Fruit fly (Drosophila melanogaster) whole organism, prepupa: ENCODE results near the gene FER.
A peak's percentile ranks its signal among the peaks of the same experiment; 100 is the strongest.

Source experiments
- CG10631 ChIP-seq: fragments of 200-800 bp; sonication (Bioruptor generic); optimal IDR thresholded peaks from 2 replicates; lab custom pipeline; 2016; ENCODE audit warnings: missing biosample characterization, missing genetic modification characterization
- CG10669 ChIP-seq: fragments of 200-800 bp; sonication (Bioruptor generic); optimal IDR thresholded peaks from 3 replicates; lab custom pipeline; 2018; ENCODE audit warnings: missing biosample characterization, mild to moderate bottlenecking, missing genetic modification characterization, moderate library complexity
- CG11294 ChIP-seq: fragments of 200-800 bp; sonication (Bioruptor generic); IDR thresholded peaks from 2 replicates; pipeline ENCODE4 v1.3.6; 2022; ENCODE audit warnings: missing biosample characterization, missing genetic modification characterization
- CG11762 ChIP-seq: fragments of 200-800 bp; sonication (Bioruptor generic); optimal IDR thresholded peaks from 3 replicates; lab custom pipeline; 2016; ENCODE audit warnings: missing biosample characterization, missing genetic modification characterization; ENCODE audit not compliant: insufficient read depth
- CG11902 ChIP-seq: fragments of 200-800 bp; sonication (Bioruptor generic); optimal IDR thresholded peaks from 3 replicates; lab custom pipeline; 2016; ENCODE audit warnings: missing biosample characterization, missing genetic modification characterization
- CG15336 ChIP-seq: fragments of 200-800 bp; sonication (Bioruptor generic); IDR thresholded peaks from 2 replicates; pipeline ENCODE4 v1.3.6; 2022; ENCODE audit warnings: missing biosample characterization, missing genetic modification characterization
- CG16779 ChIP-seq: fragments of 200-800 bp; sonication (Bioruptor generic); optimal IDR thresholded peaks from 3 replicates; lab custom pipeline; 2017; ENCODE audit warnings: missing biosample characterization, mild to moderate bottlenecking, missing genetic modification characterization
- CG3032 ChIP-seq: fragments of 200-800 bp; optimal IDR thresholded peaks from 2 replicates; lab custom pipeline; 2019; ENCODE audit warnings: missing biosample characterization, mild to moderate bottlenecking, missing genetic modification characterization, moderate library complexity
- CG31627 ChIP-seq: fragments of 200-800 bp; sonication (Bioruptor generic); optimal IDR thresholded peaks from 3 replicates; lab custom pipeline; 2016; ENCODE audit warnings: missing biosample characterization, missing genetic modification characterization
- CG32006 ChIP-seq: fragments of 200-800 bp; sonication (Bioruptor generic); optimal IDR thresholded peaks from 3 replicates; lab custom pipeline; 2017; ENCODE audit warnings: missing biosample characterization, mild to moderate bottlenecking, missing genetic modification characterization
- CG34406 ChIP-seq: fragments of 200-800 bp; sonication (Bioruptor generic); optimal IDR thresholded peaks from 3 replicates; lab custom pipeline; 2016; ENCODE audit warnings: missing biosample characterization, missing genetic modification characterization
- CG3919 ChIP-seq: fragments of 200-800 bp; sonication (Bioruptor generic); optimal IDR thresholded peaks from 3 replicates; lab custom pipeline; 2016; ENCODE audit warnings: missing biosample characterization, missing genetic modification characterization
- CG4318 ChIP-seq: fragments of 200-800 bp; sonication (Bioruptor generic); optimal IDR thresholded peaks from 3 replicates; lab custom pipeline; 2017; ENCODE audit warnings: missing biosample characterization, mild to moderate bottlenecking, missing genetic modification characterization
- CG6163 ChIP-seq: fragments of 200-800 bp; sonication (Bioruptor generic); IDR thresholded peaks from 3 replicates; pipeline ENCODE4 v1.3.6; 2022; ENCODE audit warnings: missing biosample characterization, missing genetic modification characterization
- CG6792 ChIP-seq: fragments of 200-800 bp; sonication (Bioruptor generic); optimal IDR thresholded peaks from 3 replicates; lab custom pipeline; 2016; ENCODE audit warnings: missing biosample characterization, missing genetic modification characterization
- CG6808 ChIP-seq: fragments of 200-800 bp; sonication (Bioruptor generic); optimal IDR thresholded peaks from 3 replicates; lab custom pipeline; 2017; ENCODE audit warnings: missing biosample characterization, missing genetic modification characterization, mild to moderate bottlenecking, moderate library complexity, missing genetic modification reagents
- CG6854 ChIP-seq: fragments of 200-800 bp; sonication (Bioruptor generic); optimal IDR thresholded peaks from 2 replicates; lab custom pipeline; 2017; ENCODE audit warnings: missing biosample characterization, mild to moderate bottlenecking, missing genetic modification characterization
- CG7368 ChIP-seq: fragments of 200-800 bp; sonication (Bioruptor generic); optimal IDR thresholded peaks from 3 replicates; lab custom pipeline; 2016; ENCODE audit warnings: missing biosample characterization, missing genetic modification characterization
- CG8319 ChIP-seq: fragments of 200-800 bp; sonication (Bioruptor generic); optimal IDR thresholded peaks from 3 replicates; lab custom pipeline; 2016; ENCODE audit warnings: missing biosample characterization, missing genetic modification characterization
- CG8632 ChIP-seq: fragments of 200-800 bp; sonication (Bioruptor generic); optimal IDR thresholded peaks from 3 replicates; lab custom pipeline; 2016; ENCODE audit warnings: missing biosample characterization, missing genetic modification characterization
- CG9139 ChIP-seq: fragments of 200-800 bp; sonication (Bioruptor generic); optimal IDR thresholded peaks from 3 replicates; lab custom pipeline; 2017; ENCODE audit warnings: missing biosample characterization, mild to moderate bottlenecking, missing genetic modification characterization
- Eip75B ChIP-seq: fragments of 200-800 bp; sonication (Bioruptor generic); optimal IDR thresholded peaks from 3 replicates; lab custom pipeline; 2016; ENCODE audit warnings: missing biosample characterization, missing genetic modification characterization
- Eip93F ChIP-seq: fragments of 200-800 bp; sonication (Bioruptor generic); optimal IDR thresholded peaks from 2 replicates; lab custom pipeline; 2016; ENCODE audit warnings: missing biosample characterization, mild to moderate bottlenecking, missing genetic modification characterization
- Ets21C ChIP-seq: fragments of 200-800 bp; sonication (Bioruptor generic); optimal IDR thresholded peaks from 3 replicates; lab custom pipeline; 2016; ENCODE audit warnings: missing biosample characterization, missing genetic modification characterization
- Ets96B ChIP-seq: fragments of 200-800 bp; optimal IDR thresholded peaks from 2 replicates; lab custom pipeline; 2019; ENCODE audit warnings: missing biosample characterization, mild to moderate bottlenecking, missing genetic modification characterization, moderate library complexity
- Gug ChIP-seq: fragments of 200-800 bp; sonication (Bioruptor generic); IDR thresholded peaks from 2 replicates; pipeline ENCODE4 v1.3.6; 2022; ENCODE audit warnings: missing biosample characterization, missing genetic modification characterization
- Hr38 ChIP-seq: sonication (Bioruptor generic); optimal IDR thresholded peaks from 2 replicates; lab custom pipeline; 2016; ENCODE audit warnings: missing biosample characterization, missing genetic modification characterization
- Hr39 ChIP-seq: fragments of 200-800 bp; sonication (Bioruptor generic); optimal IDR thresholded peaks from 2 replicates; lab custom pipeline; 2016; ENCODE audit warnings: missing biosample characterization, missing genetic modification characterization
- Hr4 ChIP-seq: fragments of 200-800 bp; sonication (Bioruptor generic); optimal IDR thresholded peaks from 3 replicates; lab custom pipeline; 2016; ENCODE audit warnings: missing biosample characterization, missing genetic modification characterization
- OdsH ChIP-seq: fragments of 200-800 bp; sonication (Bioruptor generic); optimal IDR thresholded peaks from 3 replicates; lab custom pipeline; 2016; ENCODE audit warnings: missing biosample characterization, missing genetic modification characterization
- Smox ChIP-seq: fragments of 200-800 bp; sonication (Bioruptor generic); optimal IDR thresholded peaks from 3 replicates; lab custom pipeline; 2016; ENCODE audit warnings: missing biosample characterization, missing genetic modification characterization
- Sox102F ChIP-seq: fragments of 200-800 bp; sonication (Bioruptor generic); optimal IDR thresholded peaks from 2 replicates; lab custom pipeline; 2016; ENCODE audit warnings: missing biosample characterization, mild to moderate bottlenecking, missing genetic modification characterization
- Sox14 ChIP-seq: fragments of 200-800 bp; sonication (Bioruptor generic); optimal IDR thresholded peaks from 3 replicates; lab custom pipeline; 2016; ENCODE audit warnings: missing biosample characterization, missing genetic modification characterization
- Sox15 ChIP-seq: fragments of 200-800 bp; sonication (Bioruptor generic); optimal IDR thresholded peaks from 3 replicates; lab custom pipeline; 2016; ENCODE audit warnings: missing biosample characterization, missing genetic modification characterization
- achi ChIP-seq: fragments of 200-800 bp; sonication (Bioruptor generic); optimal IDR thresholded peaks from 3 replicates; lab custom pipeline; 2016; ENCODE audit warnings: missing biosample characterization, missing genetic modification characterization
- acj6 ChIP-seq: fragments of 200-800 bp; sonication (Bioruptor generic); optimal IDR thresholded peaks from 3 replicates; lab custom pipeline; 2016; ENCODE audit warnings: missing biosample characterization, missing genetic modification characterization
- cyc ChIP-seq: fragments of 200-800 bp; sonication (Bioruptor generic); optimal IDR thresholded peaks from 3 replicates; lab custom pipeline; 2016; ENCODE audit warnings: missing biosample characterization, missing genetic modification characterization
- dac ChIP-seq: fragments of 200-800 bp; sonication (Bioruptor generic); optimal IDR thresholded peaks from 2 replicates; lab custom pipeline; 2017; ENCODE audit warnings: missing biosample characterization, mild to moderate bottlenecking, missing genetic modification characterization
- dsx ChIP-seq: fragments of 200-800 bp; optimal IDR thresholded peaks from 3 replicates; lab custom pipeline; 2019; ENCODE audit warnings: missing biosample characterization, mild to moderate bottlenecking, missing genetic modification characterization, moderate library complexity; ENCODE audit not compliant: poor library complexity, severe bottlenecking
- eg ChIP-seq: fragments of 200-800 bp; sonication (Bioruptor generic); IDR thresholded peaks from 3 replicates; pipeline ENCODE4 v1.3.6; 2022; ENCODE audit warnings: missing biosample characterization, missing genetic modification characterization
- esn ChIP-seq: fragments of 200-800 bp; sonication (Bioruptor generic); optimal IDR thresholded peaks from 2 replicates; lab custom pipeline; 2016; ENCODE audit warnings: missing biosample characterization, mild to moderate bottlenecking, missing genetic modification characterization, moderate library complexity
- fd59A ChIP-seq: fragments of 200-800 bp; sonication (Bioruptor generic); optimal IDR thresholded peaks from 2 replicates; lab custom pipeline; 2017; ENCODE audit warnings: missing biosample characterization, mild to moderate bottlenecking, missing genetic modification characterization, missing genetic modification reagents
- fkh ChIP-seq: fragments of 200-800 bp; sonication (Bioruptor generic); optimal IDR thresholded peaks from 3 replicates; lab custom pipeline; 2017; ENCODE audit warnings: missing biosample characterization, mild to moderate bottlenecking, missing genetic modification characterization, moderate library complexity
- lz ChIP-seq: fragments of 200-800 bp; sonication (Bioruptor generic); optimal IDR thresholded peaks from 3 replicates; lab custom pipeline; 2016; ENCODE audit warnings: missing biosample characterization, missing genetic modification characterization
- net ChIP-seq: fragments of 200-800 bp; sonication (Bioruptor generic); optimal IDR thresholded peaks from 3 replicates; lab custom pipeline; 2016; ENCODE audit warnings: missing biosample characterization, missing genetic modification characterization
- pdm3 ChIP-seq: fragments of 200-800 bp; sonication (Bioruptor generic); optimal IDR thresholded peaks from 3 replicates; lab custom pipeline; 2016; ENCODE audit warnings: missing biosample characterization, missing genetic modification characterization
- ss ChIP-seq, 2 experiments: fragments of 200-800 bp; sonication (Bioruptor generic); optimal IDR thresholded peaks; 2 replicates in 1 of 2; 3 replicates in 1 of 2; lab custom pipeline; 2017 to 2018; ENCODE audit warnings: mild to moderate bottlenecking in 2 of 2, missing biosample characterization in 2 of 2, missing genetic modification characterization in 2 of 2, moderate library complexity in 1 of 2
- svp ChIP-seq: fragments of 200-800 bp; sonication (Bioruptor generic); peaks from one replicate; lab custom pipeline; 2016; ENCODE audit warnings: missing biosample characterization, missing genetic modification characterization
- topi ChIP-seq: fragments of 200-800 bp; sonication (Bioruptor generic); optimal IDR thresholded peaks from 3 replicates; lab custom pipeline; 2016; ENCODE audit warnings: missing biosample characterization, missing genetic modification characterization
- vri ChIP-seq: fragments of 200-800 bp; sonication (Bioruptor generic); optimal IDR thresholded peaks from 3 replicates; lab custom pipeline; 2016; ENCODE audit warnings: missing biosample characterization, mild to moderate bottlenecking, missing genetic modification characterization

Gene FER

dm6 chr3R:9430344-9431253 lies 36.3 kb upstream of the FER start:
- TF ChIP-seq pdm3 (GFP tag; lab: Kevin White, UChicago) (peak; percentile 2), CG34406 (GFP tag; lab: Kevin White, UChicago) (no peak), CG32006 (peak; percentile 53), CG10631 (GFP tag; lab: Kevin White, UChicago) (peak; percentile 7), Ets21C (GFP tag; lab: Kevin White, UChicago) (no peak), Eip93F (GFP tag; lab: Kevin White, UChicago) (no peak), CG4318 (GFP tag; lab: Kevin White, UChicago) (no peak), CG11902 (GFP tag; lab: Kevin White, UChicago) (no peak), OdsH (GFP tag; lab: Kevin White, UChicago) (peak; percentile 27), CG11294 (no peak), CG16779 (tag; lab: Kevin White, UChicago) (no peak), acj6 (GFP tag; lab: Kevin White, UChicago) (no peak), Hr38 (GFP tag; lab: Kevin White, UChicago) (no peak), CG3032 (tag; lab: Kevin White, UChicago) (no peak), esn (no peak), CG15336 (peak; percentile 56), CG6163 (0 out of 3 replicates have a peak, but pooled peaks have one; percentile 10), Sox15 (GFP tag; lab: Kevin White, UChicago) (no peak), Eip75B (GFP tag; lab: Kevin White, UChicago) (no peak), Hr4 (peak; percentile 50), fkh (GFP tag; lab: Kevin White, UChicago) (peak; percentile 10), dsx (no peak), Smox (GFP tag; lab: Kevin White, UChicago) (no peak), CG8632 (no peak), Gug (GFP tag; lab: Robert Waterston, UW) (peak; percentile 26; the same call in 1 of the 2 replicates), CG8319 (GFP tag; lab: Kevin White, UChicago) (no peak), Hr39 (GFP tag; lab: Kevin White, UChicago) (no peak), eg (0 out of 3 replicates have a peak, but pooled peaks have one; percentile 50), CG31627 (GFP tag; lab: Kevin White, UChicago) (no peak), cyc (GFP tag; lab: Kevin White, UChicago) (no peak), Sox102F (GFP tag; lab: Kevin White, UChicago) (no peak), CG6808 (no peak), fd59A (no peak), achi (GFP tag; lab: Kevin White, UChicago) (peak; percentile 33), Sox14 (GFP tag; lab: Kevin White, UChicago) (peak; percentile 10), ss (GFP tag; optimal IDR thresholded peaks at IDR 0.05; lab: Kevin White, UChicago) (no peak), dac (no peak), CG7368 (GFP tag; lab: Kevin White, UChicago) (no peak), CG3919 (GFP tag; lab: Kevin White, UChicago) (peak; percentile 24), lz (GFP tag; lab: Kevin White, UChicago) (no peak), topi (no peak), CG11762 (GFP tag; lab: Kevin White, UChicago) (no peak), CG9139 (GFP tag; lab: Kevin White, UChicago) (no peak), svp (GFP tag; lab: Kevin White, UChicago) (no peak), net (peak; percentile 32), CG6854 (no peak), Ets96B (tag; lab: Kevin White, UChicago) (peak; percentile 7), vri (GFP tag; lab: Kevin White, UChicago) (no peak), CG6792 (GFP tag; lab: Kevin White, UChicago) (no peak), CG10669 (no peak)
